Worm (Caenorhabditis elegans) whole organism, L4/young adult: ENCODE data around the gene srg-26.

Experiments used
- dao-5 ChIP-seq: sonication (generic microtip); optimal IDR thresholded peaks from 2 replicates; lab custom pipeline; 2016; ENCODE audit warnings: missing genotype, missing genetic modification characterization, moderate library complexity, missing compliant biosample characterization
- him-1 ChIP-seq: sonication (generic microtip); optimal IDR thresholded peaks from 2 replicates; lab custom pipeline; 2016; ENCODE audit warnings: missing genotype, missing genetic modification reagents, missing genetic modification characterization, missing compliant biosample characterization

DNA sequence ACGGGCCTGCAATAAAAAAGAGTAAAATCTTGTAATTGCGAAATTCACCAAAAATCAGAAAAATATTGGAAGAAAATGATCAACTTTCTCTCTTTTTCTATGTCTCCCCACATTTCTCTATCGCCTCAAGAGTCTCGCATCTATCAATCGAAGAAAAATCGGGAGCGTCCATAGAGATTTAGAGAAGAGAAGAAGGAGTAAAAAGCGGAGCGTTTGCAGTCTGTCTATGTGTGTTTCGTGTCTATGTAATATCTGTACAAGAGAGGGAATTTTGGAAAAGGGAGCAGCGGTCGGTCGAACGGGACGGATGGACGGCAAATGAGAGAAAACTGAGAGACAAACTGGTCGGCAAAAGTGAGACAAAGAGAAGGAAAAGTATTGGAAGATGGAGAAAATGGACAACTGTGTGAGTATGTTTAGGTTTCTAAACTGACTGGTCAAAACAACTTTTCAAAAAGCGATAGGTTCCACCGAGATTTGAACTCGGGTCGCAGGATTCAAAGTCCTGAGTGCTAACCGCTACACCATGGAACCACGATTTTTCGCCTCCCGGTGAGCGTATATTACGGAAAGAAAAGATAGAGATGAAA is 1.3 kb upstream of the srg-26 start:
- no peak for TF ChIP-seq him-1 (tag; lab: Kevin White, UChicago)
- TF ChIP-seq dao-5 (tag; lab: Kevin White, UChicago), result no peak
